Fruit fly (Drosophila melanogaster) S2 (cell line): ENCODE measurements around the gene CG31793.

Source experiments
- CG8478 ChIP-seq: fragments of >200 bp; optimal IDR thresholded peaks from 2 replicates; lab custom pipeline; 2018
- CTCF ChIP-seq, 2 experiments: fragments of >200 bp; optimal IDR thresholded peaks; 2 replicates each; lab custom pipeline; 2018

DNA sequence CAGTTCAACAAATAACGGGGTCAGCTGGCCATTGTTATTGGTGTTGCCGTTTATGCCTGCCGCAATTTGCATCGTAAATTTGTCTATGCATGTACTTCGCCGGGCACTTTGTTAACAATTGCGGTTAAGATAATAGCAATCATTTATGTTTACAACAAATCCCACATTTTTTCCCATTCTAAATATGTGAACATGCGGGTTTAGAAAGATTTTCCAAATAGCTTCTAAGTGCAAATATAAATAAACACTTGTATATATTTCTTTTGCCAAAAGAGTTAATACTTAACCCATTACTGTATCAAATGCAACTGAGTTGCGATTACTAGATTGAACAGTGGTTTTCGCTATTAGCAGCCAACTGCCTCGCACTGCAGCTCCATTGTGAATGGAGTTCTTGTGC, 22.2 kb upstream of the CG31793 start:
- TF ChIP-seq CG8478 (lab: Kevin White, UChicago) (no peak), CTCF (optimal IDR thresholded peaks at IDR 0.05; lab: Kevin White, UChicago) (no peak)
